Fruit fly (Drosophila melanogaster) whole organism, adult: ENCODE results near the gene mRpS23.

ENCODE experiments used
- Hr96 ChIP-seq: fragments of 200-800 bp; sonication (Bioruptor generic); optimal IDR thresholded peaks from 2 replicates; lab custom pipeline; 2016; ENCODE audit warnings: missing biosample characterization, missing genetic modification characterization
- bab1 ChIP-seq: fragments of 200-800 bp; sonication (Bioruptor generic); optimal IDR thresholded peaks from 3 replicates; lab custom pipeline; 2019; ENCODE audit warnings: missing biosample characterization, mild to moderate bottlenecking, missing genetic modification characterization, moderate library complexity
- cic ChIP-seq: fragments of 200-800 bp; sonication (Bioruptor generic); optimal IDR thresholded peaks from 2 replicates; lab custom pipeline; 2017; ENCODE audit warnings: missing biosample characterization, mild to moderate bottlenecking, missing genetic modification characterization, moderate library complexity

dm6 chr2L:13813604-13814178 lies 21.2 kb downstream of the mRpS23 start, which contains the start of gene Sos:
- TF ChIP-seq bab1 (GFP tag; lab: Kevin White, UChicago) (peak; percentile 46), cic (GFP tag; lab: Kevin White, UChicago) (no peak), Hr96 (GFP tag; lab: Kevin White, UChicago) (no peak)
